Fruit fly (Drosophila melanogaster) whole organism, wandering third instar larva: ENCODE results near the gene CG18284.

Experiments
- OdsH ChIP-seq: fragments of 200-800 bp; sonication (Bioruptor generic); optimal IDR thresholded peaks from 2 replicates; lab custom pipeline; 2016; ENCODE audit warnings: missing biosample characterization, mild to moderate bottlenecking, missing genetic modification characterization
- dl ChIP-seq, 2 experiments: fragments of 175-275, 200-275 bp in 1 of 2; fragments of 200-275 bp in 1 of 2; sonication (Bioruptor generic); optimal IDR thresholded peaks; lab custom pipeline; 2018; ENCODE audit warnings: mild to moderate bottlenecking in 2 of 2, missing biosample characterization in 2 of 2, missing genetic modification characterization in 2 of 2, moderate library complexity in 2 of 2; ENCODE audit not compliant: partially characterized antibody in 2 of 2, insufficient read depth in 1 of 2
- dsf ChIP-seq: sonication (Bioruptor generic); optimal IDR thresholded peaks from 2 replicates; lab custom pipeline; 2016; ENCODE audit warnings: missing biosample characterization, missing genetic modification characterization, borderline replicate concordance
- foxo ChIP-seq, 2 experiments: fragments of 200-800 bp; sonication (Bioruptor generic); optimal IDR thresholded peaks; 2 replicates in 1 of 2; 3 replicates in 1 of 2; lab custom pipeline; 2016 to 2017; ENCODE audit warnings: missing biosample characterization in 2 of 2, missing genetic modification characterization in 2 of 2
- fru ChIP-seq: fragments of 200-800 bp; sonication (Bioruptor generic); optimal IDR thresholded peaks from 3 replicates; lab custom pipeline; 2016; ENCODE audit warnings: missing biosample characterization, mild to moderate bottlenecking, missing genetic modification characterization
- h ChIP-seq: fragments of 200-800 bp; sonication (Bioruptor generic); optimal IDR thresholded peaks from 3 replicates; lab custom pipeline; 2016; ENCODE audit warnings: missing biosample characterization, mild to moderate bottlenecking, missing genetic modification characterization
- pan ChIP-seq: fragments of >200 bp; optimal IDR thresholded peaks from 2 replicates; lab custom pipeline; 2017
- psq ChIP-seq: fragments of 200-800 bp; sonication (Bioruptor generic); optimal IDR thresholded peaks from 3 replicates; lab custom pipeline; 2017; ENCODE audit warnings: missing biosample characterization, mild to moderate bottlenecking, missing genetic modification characterization, moderate library complexity
- usp ChIP-seq: fragments of >200 bp; optimal IDR thresholded peaks from 2 replicates; lab custom pipeline; 2017; ENCODE audit warnings: missing biosample characterization, missing genetic modification characterization

DNA sequence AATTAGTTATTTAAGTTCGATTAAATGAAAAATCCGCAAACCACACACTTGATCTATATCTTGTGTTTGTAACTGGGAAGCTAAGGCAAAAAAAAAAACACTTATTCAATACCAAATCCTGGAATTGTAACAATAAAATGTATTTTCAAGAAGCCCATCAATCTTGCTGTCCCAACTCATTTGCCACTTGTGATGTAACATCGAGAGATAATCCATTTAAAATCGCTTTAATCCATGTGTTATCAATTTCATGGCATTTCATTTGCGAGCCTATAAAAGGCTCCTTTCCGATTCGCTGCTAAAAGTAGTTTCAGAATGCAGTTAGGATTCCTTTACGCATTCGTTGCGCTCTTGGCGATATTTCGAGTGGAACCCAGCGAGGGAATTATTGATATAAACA, 4.1 kb upstream of the CG18284 start, which contains the start of gene CG31872:
- TF ChIP-seq usp (GFP tag; lab: Kevin White, UChicago) (no peak), OdsH (GFP tag; lab: Kevin White, UChicago) (no peak), pan (lab: Kevin White, UChicago) (no peak), psq (GFP tag; lab: Kevin White, UChicago) (no peak), h (no peak), dsf (GFP tag; lab: Kevin White, UChicago) (no peak), foxo (GFP tag; optimal IDR thresholded peaks at IDR 0.05; lab: Kevin White, UChicago) (no peak), fru (no peak), dl (GFP tag; optimal IDR thresholded peaks at IDR 0.05; lab: Kevin White, UChicago; ENCODE audit: insufficient read depth in 1 of 2, partially characterized antibody in 2 of 2) (no peak)
